Worm (Caenorhabditis elegans): ENCODE measurements around the gene fnta-1.

- TF ChIP-seq zag-1 (tag; optimal IDR thresholded peaks at IDR 0.05) (no peak), lin-13 (GFP tag; optimal IDR thresholded peaks at IDR 0.05) (no peak), unc-39 (tag; optimal IDR thresholded peaks at IDR 0.05) (no peak), unc-62 (GFP tag; optimal IDR thresholded peaks at IDR 0.05) (no peak), nhr-11 (tag; optimal IDR thresholded peaks at IDR 0.05) (no peak)
Observed at ce11 chrIV:237350-237749, 2.8 kb downstream of the fnta-1 start, which contains the start of gene ints-13.
